Fruit fly (Drosophila melanogaster): ENCODE data around the gene mRpL47.

The mRpL47 gene

dm6 chr3R:9504355-9504754 is 11.4 kb downstream of the mRpL47 start, which contains the start of gene CG8149 (continued):
- peak; percentile 68 for TF ChIP-seq nmo (GFP tag; optimal IDR thresholded peaks at IDR 0.05)
- no peak for TF ChIP-seq disco-r (GFP tag; optimal IDR thresholded peaks at IDR 0.05)
- no peak for TF ChIP-seq zf30C (GFP tag; optimal IDR thresholded peaks at IDR 0.05)
- no peak for TF ChIP-seq ewg (GFP tag; optimal IDR thresholded peaks at IDR 0.05)
- no peak for TF ChIP-seq CG7987 (GFP tag; optimal IDR thresholded peaks at IDR 0.05)
- peak; percentile 69 for TF ChIP-seq Vsx1 (GFP tag; optimal IDR thresholded peaks at IDR 0.05)
- TF ChIP-seq CG8290 (GFP tag; optimal IDR thresholded peaks at IDR 0.05), result no peak
- no peak for TF ChIP-seq CG8290 (tag; optimal IDR thresholded peaks at IDR 0.05)
- TF ChIP-seq Rx (GFP tag; IDR thresholded peaks at IDR 0.05), result no peak
- TF ChIP-seq toy (GFP tag; IDR thresholded peaks at IDR 0.05), result no peak
- no peak for TF ChIP-seq zfh1 (GFP tag; IDR thresholded peaks at IDR 0.05)
- peak; percentile 59 for TF ChIP-seq exex (tag; optimal IDR thresholded peaks at IDR 0.05)
- TF ChIP-seq CG12769 (tag; optimal IDR thresholded peaks at IDR 0.05), result no peak
- no peak for TF ChIP-seq CG5245 (GFP tag; optimal IDR thresholded peaks at IDR 0.05)
- no peak for TF ChIP-seq nerfin-1 (tag; optimal IDR thresholded peaks at IDR 0.05)
- TF ChIP-seq slp2 (GFP tag; optimal IDR thresholded peaks at IDR 0.05), result no peak
- no peak for TF ChIP-seq Dip2 (GFP tag; IDR thresholded peaks at IDR 0.05)
- TF ChIP-seq scrt (GFP tag; optimal IDR thresholded peaks at IDR 0.05), result no peak
- TF ChIP-seq kni (GFP tag; optimal IDR thresholded peaks at IDR 0.05), result no peak
- no peak for TF ChIP-seq Antp (GFP tag; optimal IDR thresholded peaks at IDR 0.05)
- TF ChIP-seq Hey (tag; optimal IDR thresholded peaks at IDR 0.05), result no peak
- TF ChIP-seq mld (GFP tag; IDR thresholded peaks at IDR 0.05; ENCODE audit: partially characterized antibody), result peak; percentile 85
- TF ChIP-seq BtbVII (GFP tag; optimal IDR thresholded peaks at IDR 0.05), result no peak
- no peak for TF ChIP-seq tio (GFP tag; optimal IDR thresholded peaks at IDR 0.05)
- TF ChIP-seq CG6813 (GFP tag; optimal IDR thresholded peaks at IDR 0.05), result no peak
- TF ChIP-seq CG10979 (tag; optimal IDR thresholded peaks at IDR 0.05), result peak; percentile 19
- peak; percentile 82 for TF ChIP-seq Dref (GFP tag; IDR thresholded peaks at IDR 0.05)
- peak; percentile 97 for TF ChIP-seq Doc3 (GFP tag; IDR thresholded peaks at IDR 0.05; ENCODE audit: partially characterized antibody)
- no peak for TF ChIP-seq Abd-B (GFP tag; optimal IDR thresholded peaks at IDR 0.05)
- TF ChIP-seq CG13775 (GFP tag; optimal IDR thresholded peaks at IDR 0.05), result no peak
- TF ChIP-seq bowl (GFP tag; IDR thresholded peaks at IDR 0.05), result no peak
- no peak for TF ChIP-seq emc (GFP tag; optimal IDR thresholded peaks at IDR 0.05)
- no peak for TF ChIP-seq CG12942 (GFP tag; optimal IDR thresholded peaks at IDR 0.05)
- TF ChIP-seq CG13296 (GFP tag; optimal IDR thresholded peaks at IDR 0.05), result no peak
- TF ChIP-seq HmgD (GFP tag; optimal IDR thresholded peaks at IDR 0.05), result no peak
- TF ChIP-seq Ets65A (GFP tag), result no peak
- TF ChIP-seq usp (GFP tag; optimal IDR thresholded peaks at IDR 0.05), result no peak
- no peak for TF ChIP-seq Ptx1 (GFP tag; IDR thresholded peaks at IDR 0.05)
- no peak for TF ChIP-seq CG8089 (GFP tag; optimal IDR thresholded peaks at IDR 0.05)
- TF ChIP-seq Neu2 (GFP tag; optimal IDR thresholded peaks at IDR 0.05; ENCODE audit: borderline replicate concordance), result no peak
- TF ChIP-seq CG12071 (GFP tag; optimal IDR thresholded peaks at IDR 0.05), result no peak
- TF ChIP-seq grau (tag; optimal IDR thresholded peaks at IDR 0.05), result peak; percentile 34
- TF ChIP-seq CG42726 (GFP tag; IDR thresholded peaks at IDR 0.05; ENCODE audit: partially characterized antibody), result peak; percentile 81; the same call in 1 of the 2 replicates
- TF ChIP-seq da (GFP tag; optimal IDR thresholded peaks at IDR 0.05), result no peak
- TF ChIP-seq sisA (GFP tag; IDR thresholded peaks at IDR 0.05), result no peak
- TF ChIP-seq CG33213 (GFP tag; optimal IDR thresholded peaks at IDR 0.05), result peak; percentile 48
- TF ChIP-seq CG3847 (GFP tag; IDR thresholded peaks at IDR 0.05), result no peak
- no peak for TF ChIP-seq ara (GFP tag; IDR thresholded peaks at IDR 0.05)
- no peak for TF ChIP-seq CG8478 (optimal IDR thresholded peaks at IDR 0.05)
- TF ChIP-seq Meics (GFP tag; optimal IDR thresholded peaks at IDR 0.05), result peak; percentile 3
- peak; percentile 75 for TF ChIP-seq CG9797 (GFP tag; optimal IDR thresholded peaks at IDR 0.05)
- TF ChIP-seq vvl (GFP tag; IDR thresholded peaks at IDR 0.05), result no peak
- peak; percentile 18 for TF ChIP-seq CG1233 (GFP tag; optimal IDR thresholded peaks at IDR 0.05)
